Worm (Caenorhabditis elegans) whole organism, L2 larva: Measurements from ENCODE around the gene ell-1.
A peak's percentile ranks its signal among the peaks of the same experiment; 100 is the strongest.

Experiments used
- C34F6.9 ChIP-seq: fragments of 150-350 bp; optimal IDR thresholded peaks from 2 replicates; lab custom pipeline; 2014; ENCODE audit warnings: missing biosample characterization, missing genetic modification characterization
- F13H6.1 ChIP-seq: sonication (generic microtip); optimal IDR thresholded peaks from 2 replicates; lab custom pipeline; 2016; ENCODE audit warnings: missing genetic modification characterization, missing compliant biosample characterization
- R02D3.7 ChIP-seq: fragments of 150-350 bp; optimal IDR thresholded peaks from 2 replicates; lab custom pipeline; 2014; ENCODE audit warnings: missing biosample characterization, missing genetic modification characterization
- Y55F3AM.14 ChIP-seq: fragments of 200-800 bp; sonication (Bioruptor generic); optimal IDR thresholded peaks from 2 replicates; lab custom pipeline; 2018; ENCODE audit warnings: mild to moderate bottlenecking, missing genetic modification characterization, missing compliant biosample characterization
- ZK546.5 ChIP-seq: sonication (generic microtip); optimal IDR thresholded peaks from 2 replicates; lab custom pipeline; 2017; ENCODE audit warnings: missing biosample characterization, missing genetic modification characterization
- alr-1 ChIP-seq: fragments of 150-350 bp; optimal IDR thresholded peaks from 2 replicates; lab custom pipeline; 2014; ENCODE audit warnings: missing biosample characterization, missing genetic modification characterization
- aly-2 ChIP-seq: fragments of 150-350 bp; optimal IDR thresholded peaks from 2 replicates; lab custom pipeline; 2014; ENCODE audit warnings: missing biosample characterization, missing genetic modification characterization
- ama-1 ChIP-seq: fragments of 150-350 bp; optimal IDR thresholded peaks from 2 replicates; lab custom pipeline; 2018; ENCODE audit warnings: inconsistent platforms
- blmp-1 ChIP-seq: sonication (generic microtip); optimal IDR thresholded peaks from 2 replicates; lab custom pipeline; 2017; ENCODE audit warnings: missing genetic modification characterization, mild to moderate bottlenecking, missing compliant biosample characterization, antibody characterized with exemption, moderate library complexity; ENCODE audit not compliant: insufficient read depth
- ceh-16 ChIP-seq: fragments of 150-350 bp; optimal IDR thresholded peaks from 2 replicates; lab custom pipeline; 2014; ENCODE audit warnings: missing biosample characterization, missing genetic modification characterization
- ceh-82 ChIP-seq: fragments of 150-350 bp; optimal IDR thresholded peaks from 2 replicates; lab custom pipeline; 2014; ENCODE audit warnings: missing biosample characterization, missing genetic modification characterization
- crh-2 ChIP-seq: sonication (generic microtip); optimal IDR thresholded peaks from 2 replicates; lab custom pipeline; 2017; ENCODE audit warnings: missing biosample characterization, missing genetic modification characterization
- elt-1 ChIP-seq: fragments of 150-350 bp; optimal IDR thresholded peaks from 2 replicates; lab custom pipeline; 2014; ENCODE audit warnings: missing biosample characterization, missing genetic modification characterization
- elt-3 ChIP-seq: sonication (generic microtip); optimal IDR thresholded peaks from 2 replicates; lab custom pipeline; 2017; ENCODE audit warnings: missing biosample characterization, missing genetic modification characterization
- fos-1 ChIP-seq: fragments of 150-350 bp; optimal IDR thresholded peaks from 2 replicates; lab custom pipeline; 2014; ENCODE audit warnings: missing biosample characterization, missing genetic modification characterization
- gmeb-1 ChIP-seq: fragments of 150-350 bp; optimal IDR thresholded peaks from 2 replicates; lab custom pipeline; 2014; ENCODE audit warnings: missing biosample characterization, missing genetic modification characterization
- lin-13 ChIP-seq: fragments of 150-350 bp; optimal IDR thresholded peaks from 2 replicates; lab custom pipeline; 2014; ENCODE audit warnings: missing biosample characterization, missing genetic modification reagents, missing genetic modification characterization
- lin-39 ChIP-seq: fragments of 150-350 bp; optimal IDR thresholded peaks from 2 replicates; lab custom pipeline; 2014; ENCODE audit warnings: missing biosample characterization, missing genetic modification reagents, missing genetic modification characterization
- lsy-2 ChIP-seq, 2 experiments: fragments of 150-350 bp in 1 of 2; sonication (generic microtip) in 1 of 2; optimal IDR thresholded peaks; 2 replicates each; lab custom pipeline; 2014 to 2017; ENCODE audit warnings: missing biosample characterization in 2 of 2, missing genetic modification characterization in 2 of 2
- mab-5 ChIP-seq: fragments of 150-350 bp; optimal IDR thresholded peaks from 2 replicates; lab custom pipeline; 2014; ENCODE audit warnings: missing biosample characterization, missing genetic modification characterization
- mbf-1 ChIP-seq: sonication (generic microtip); optimal IDR thresholded peaks from 2 replicates; lab custom pipeline; 2017; ENCODE audit warnings: missing biosample characterization, missing genetic modification characterization
- mdl-1 ChIP-seq, 2 experiments: fragments of 150-350 bp in 1 of 2; sonication (generic microtip) in 1 of 2; optimal IDR thresholded peaks; 2 replicates each; lab custom pipeline; 2017; ENCODE audit warnings: missing biosample characterization in 2 of 2, missing genetic modification characterization in 2 of 2
- nhr-11 ChIP-seq: fragments of 150-350 bp; optimal IDR thresholded peaks from 2 replicates; lab custom pipeline; 2014; ENCODE audit warnings: missing biosample characterization, missing genetic modification characterization
- nhr-12 ChIP-seq: fragments of 150-350 bp; optimal IDR thresholded peaks from 2 replicates; lab custom pipeline; 2014; ENCODE audit warnings: missing biosample characterization, missing genetic modification characterization
- nhr-129 ChIP-seq: fragments of 150-350 bp; optimal IDR thresholded peaks from 2 replicates; lab custom pipeline; 2014; ENCODE audit warnings: missing biosample characterization, missing genetic modification characterization
- nhr-21 ChIP-seq: fragments of 150-350 bp; optimal IDR thresholded peaks from 2 replicates; lab custom pipeline; 2014; ENCODE audit warnings: missing biosample characterization, missing genetic modification characterization
- nhr-23 ChIP-seq: fragments of 150-350 bp; optimal IDR thresholded peaks from 2 replicates; lab custom pipeline; 2014; ENCODE audit warnings: missing biosample characterization, missing genetic modification reagents, missing genetic modification characterization
- nhr-237 ChIP-seq: fragments of 150-350 bp; optimal IDR thresholded peaks from 2 replicates; lab custom pipeline; 2014; ENCODE audit warnings: missing biosample characterization, missing genetic modification characterization
- nhr-25 ChIP-seq: fragments of 150-350 bp; sonication (generic microtip); optimal IDR thresholded peaks from 3 replicates; lab custom pipeline; 2014; ENCODE audit warnings: missing biosample characterization, missing genetic modification characterization
- nhr-77 ChIP-seq: fragments of 150-350 bp; optimal IDR thresholded peaks from 2 replicates; lab custom pipeline; 2014; ENCODE audit warnings: missing biosample characterization, missing genetic modification characterization
- sma-3 ChIP-seq: sonication (generic microtip); optimal IDR thresholded peaks from 2 replicates; lab custom pipeline; 2016; ENCODE audit warnings: missing genetic modification reagents, missing genetic modification characterization, missing compliant biosample characterization
- unc-55 ChIP-seq: fragments of 150-350 bp; sonication (generic microtip); optimal IDR thresholded peaks from 3 replicates; lab custom pipeline; 2014; ENCODE audit warnings: missing biosample characterization, missing genetic modification reagents, missing genetic modification characterization
- unc-62 ChIP-seq: fragments of 150-350 bp; optimal IDR thresholded peaks from 2 replicates; lab custom pipeline; 2014; ENCODE audit warnings: missing biosample characterization, missing genetic modification reagents, missing genetic modification characterization
- zag-1 ChIP-seq: fragments of 150-350 bp; optimal IDR thresholded peaks from 2 replicates; lab custom pipeline; 2014; ENCODE audit warnings: missing biosample characterization, missing genetic modification characterization
- ztf-11 ChIP-seq: sonication (generic microtip); optimal IDR thresholded peaks from 2 replicates; lab custom pipeline; 2017; ENCODE audit warnings: missing biosample characterization, missing genetic modification characterization
- ztf-4 ChIP-seq: fragments of 150-350 bp; optimal IDR thresholded peaks from 2 replicates; lab custom pipeline; 2014; ENCODE audit warnings: missing biosample characterization, missing genetic modification characterization

Gene ell-1

DNA sequence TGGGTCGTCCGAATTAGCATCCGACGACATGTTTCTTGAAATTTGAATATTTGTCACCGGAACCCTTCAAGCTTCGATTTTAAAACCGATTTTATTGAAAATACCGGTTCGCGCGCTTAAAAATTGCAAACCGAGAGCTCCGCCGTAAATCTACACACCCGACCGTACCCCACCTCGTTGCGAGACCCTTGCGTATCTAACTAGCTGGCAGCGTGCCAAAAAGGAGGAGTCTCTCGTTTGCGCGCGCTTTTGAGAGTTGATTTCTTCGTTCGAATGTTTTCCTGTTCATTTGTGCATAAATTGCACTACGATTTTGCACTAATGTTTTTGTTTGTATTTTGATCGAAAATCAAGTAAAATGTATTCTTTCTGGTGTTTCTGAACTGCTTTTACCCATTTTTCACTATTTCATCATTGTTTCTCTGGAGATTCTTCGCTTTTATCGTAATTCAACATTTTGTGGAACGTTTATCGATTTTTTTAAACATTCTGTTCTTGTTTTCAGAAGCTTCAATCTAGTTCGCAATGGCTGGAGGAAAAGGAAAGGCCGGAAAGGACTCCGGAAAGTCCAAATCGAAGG lies 51.6 kb downstream of the ell-1 start, which contains the start of the genes wapl-1 and htz-1 (continued):
- no peak for TF ChIP-seq aly-2 (tag; lab: Kevin White, UChicago)
- peak; percentile 96 for TF ChIP-seq F13H6.1 (tag; lab: Kevin White, UChicago)
- TF ChIP-seq nhr-11 (tag; lab: Kevin White, UChicago) = no peak
- peak; percentile 95 for TF ChIP-seq R02D3.7 (tag; lab: Kevin White, UChicago)
- peak; percentile 99 for TF ChIP-seq lsy-2 (tag; optimal IDR thresholded peaks at IDR 0.05; lab: Kevin White, UChicago)
- peak; percentile 91 for TF ChIP-seq fos-1 (tag; lab: Kevin White, UChicago)

DNA sequence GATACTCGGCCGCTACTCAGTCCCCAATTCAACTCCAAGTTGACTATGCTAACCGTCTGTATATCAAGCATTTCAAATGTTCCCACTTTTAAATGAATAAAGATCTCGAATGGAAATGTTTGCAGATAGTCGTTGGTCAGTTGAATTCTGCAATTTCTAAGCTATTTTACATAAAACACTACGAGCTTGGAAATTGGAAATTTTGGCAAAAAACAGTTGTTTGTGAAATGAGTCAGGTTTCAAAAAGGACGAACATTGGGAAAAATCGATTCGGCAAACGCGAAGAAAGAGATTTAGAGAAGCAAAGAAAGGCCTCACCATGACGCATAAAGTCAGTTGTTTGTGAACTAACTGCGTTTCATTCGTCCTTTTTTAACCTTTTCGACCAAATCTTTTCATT lies 52.7 kb downstream of the ell-1 start:
- TF ChIP-seq C34F6.9 (peak; percentile 53), ama-1 (lab: Kevin White, UChicago) (peak; percentile 71), ZK546.5 (peak; percentile 39), unc-62 (GFP tag; lab: Kevin White, UChicago) (no peak), lsy-2 (tag; optimal IDR thresholded peaks at IDR 0.05; lab: Kevin White, UChicago) (peak; percentile 25 to 81), sma-3 (GFP tag; lab: Kevin White, UChicago) (peak; percentile 38), nhr-11 (tag; lab: Kevin White, UChicago) (no peak), unc-55 (GFP tag; lab: Kevin White, UChicago) (peak; percentile 61), fos-1 (tag; lab: Kevin White, UChicago) (peak; percentile 85), lin-13 (GFP tag; lab: Kevin White, UChicago) (peak; percentile 53), alr-1 (tag; lab: Kevin White, UChicago) (no peak), gmeb-1 (tag; lab: Kevin White, UChicago) (peak; percentile 22), mdl-1 (tag; optimal IDR thresholded peaks at IDR 0.05; lab: Kevin White, UChicago) (no peak), crh-2 (tag; lab: Kevin White, UChicago) (peak; percentile 55), nhr-25 (tag; lab: Kevin White, UChicago) (peak; percentile 8), aly-2 (tag; lab: Kevin White, UChicago) (no peak), ztf-4 (tag; lab: Kevin White, UChicago) (peak; percentile 44), nhr-129 (peak; percentile 73)
- TF ChIP-seq, all 48 proteins: peak for 13

DNA sequence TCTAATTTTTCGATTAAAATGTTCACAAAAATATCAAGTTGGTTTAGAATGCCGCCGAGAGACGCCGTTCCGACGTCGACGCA lies 52.9 kb downstream of the ell-1 start, which contains the start of gene chat-1:
TSS of gene chat-1 (plus strand) at position 48 of the 83 bp plus-strand sequence.
- TF ChIP-seq mbf-1 = no peak
- no peak for TF ChIP-seq unc-62 (GFP tag; lab: Kevin White, UChicago)
- no peak for TF ChIP-seq zag-1 (tag; lab: Kevin White, UChicago)
- TF ChIP-seq ceh-16 (tag; lab: Kevin White, UChicago) = no peak
- TF ChIP-seq nhr-237 (tag; lab: Kevin White, UChicago) = no peak
- TF ChIP-seq elt-3 (tag; lab: Kevin White, UChicago) = no peak
- no peak for TF ChIP-seq nhr-12 (tag; lab: Kevin White, UChicago)
- TF ChIP-seq C34F6.9 = no peak
- TF ChIP-seq ama-1 (lab: Kevin White, UChicago) = no peak
- TF ChIP-seq crh-2 (tag; lab: Kevin White, UChicago) = no peak
- TF ChIP-seq lin-13 (GFP tag; lab: Kevin White, UChicago) = no peak
- TF ChIP-seq lsy-2 (tag; optimal IDR thresholded peaks at IDR 0.05; lab: Kevin White, UChicago) = no peak
- no peak for TF ChIP-seq nhr-77
- no peak for TF ChIP-seq elt-1 (tag; lab: Kevin White, UChicago)

DNA sequence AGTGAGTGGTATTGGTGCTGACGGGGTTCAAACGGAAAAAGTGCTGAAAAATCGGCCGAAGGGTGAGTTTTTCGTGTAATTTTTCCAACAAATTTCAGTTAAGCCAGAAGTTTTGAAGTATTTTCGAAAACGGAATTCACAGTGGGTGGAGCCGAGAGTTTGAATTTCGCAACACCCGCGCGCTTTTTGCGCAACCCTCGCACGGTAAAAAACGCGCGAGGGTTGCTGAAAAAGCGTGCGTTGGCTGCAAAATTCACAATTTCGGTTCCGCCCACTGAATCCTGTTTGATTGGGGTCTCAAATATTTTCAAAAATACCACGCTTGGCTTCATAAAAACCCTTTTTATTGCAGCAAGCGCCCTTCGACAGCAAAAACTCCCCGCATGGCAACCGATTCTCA lies 53.2 kb downstream of the ell-1 start:
- no peak for TF ChIP-seq nhr-237 (tag; lab: Kevin White, UChicago)
- TF ChIP-seq ZK546.5 = no peak
- TF ChIP-seq mab-5 (tag; lab: Kevin White, UChicago) = no peak
- TF ChIP-seq mdl-1 (tag; optimal IDR thresholded peaks at IDR 0.05; lab: Kevin White, UChicago) = no peak
- no peak for TF ChIP-seq lin-39 (tag; lab: Kevin White, UChicago)
- TF ChIP-seq blmp-1 (tag; lab: Kevin White, UChicago) = no peak
- no peak for TF ChIP-seq ceh-82 (tag; lab: Kevin White, UChicago)
- TF ChIP-seq nhr-21 = no peak
- no peak for TF ChIP-seq aly-2 (tag; lab: Kevin White, UChicago)
- no peak for TF ChIP-seq unc-55 (GFP tag; lab: Kevin White, UChicago)
- no peak for TF ChIP-seq F13H6.1 (tag; lab: Kevin White, UChicago)
- no peak for TF ChIP-seq nhr-23 (tag; lab: Kevin White, UChicago)
- no peak for TF ChIP-seq ztf-11
- TF ChIP-seq Y55F3AM.14 (GFP tag; lab: Kevin White, UChicago) = no peak
- TF ChIP-seq unc-62 (GFP tag; lab: Kevin White, UChicago) = no peak
- TF ChIP-seq nhr-12 (tag; lab: Kevin White, UChicago) = no peak
- TF ChIP-seq fos-1 (tag; lab: Kevin White, UChicago) = no peak
